Fruit fly (Drosophila melanogaster): ENCODE data around the gene aly.
A peak's percentile ranks its signal among the peaks of the same experiment; 100 is the strongest.

aly gene

dm6 chr3L:3036951-3037586 lies 10.7 kb upstream of the aly start (continued):
- TF ChIP-seq lz (GFP tag; optimal IDR thresholded peaks at IDR 0.05): peak; percentile 53
- no peak for TF ChIP-seq net (GFP tag; optimal IDR thresholded peaks at IDR 0.05)
- TF ChIP-seq CG1621 (tag; optimal IDR thresholded peaks at IDR 0.05): no peak
- TF ChIP-seq CG8632 (GFP tag; optimal IDR thresholded peaks at IDR 0.05): no peak
- TF ChIP-seq topi (GFP tag; optimal IDR thresholded peaks at IDR 0.05): peak; percentile 54
- peak; percentile 67 for TF ChIP-seq Hr39 (GFP tag; optimal IDR thresholded peaks at IDR 0.05)
- TF ChIP-seq CG8319 (GFP tag; optimal IDR thresholded peaks at IDR 0.05): peak; percentile 13
- TF ChIP-seq CG7368 (GFP tag; optimal IDR thresholded peaks at IDR 0.05): peak; percentile 3
- TF ChIP-seq fd59A (GFP tag; optimal IDR thresholded peaks at IDR 0.05): no peak
- peak; percentile 46 for TF ChIP-seq CG31627 (GFP tag; optimal IDR thresholded peaks at IDR 0.05)
- TF ChIP-seq CG10669 (GFP tag; optimal IDR thresholded peaks at IDR 0.05): no peak
- peak; percentile 20 for TF ChIP-seq CG34406 (GFP tag; optimal IDR thresholded peaks at IDR 0.05)
- no peak for TF ChIP-seq CG8119 (GFP tag; IDR thresholded peaks at IDR 0.05)
- peak; percentile 39 for TF ChIP-seq OdsH (GFP tag; optimal IDR thresholded peaks at IDR 0.05)
- no peak for TF ChIP-seq CG32006 (GFP tag; optimal IDR thresholded peaks at IDR 0.05)
- peak; percentile 8 for TF ChIP-seq CG11902 (GFP tag; optimal IDR thresholded peaks at IDR 0.05)
- no peak for TF ChIP-seq Hr38 (GFP tag; optimal IDR thresholded peaks at IDR 0.05)

dm6 chr3L:3035769-3036583 lies 9.7 kb upstream of the aly start:
- TF ChIP-seq salr (GFP tag; optimal IDR thresholded peaks at IDR 0.05) (peak in 1 of 2 experiments; percentile 79), spab (GFP tag; optimal IDR thresholded peaks at IDR 0.05) (peak; percentile 61), Sox15 (GFP tag; optimal IDR thresholded peaks at IDR 0.05) (peak; percentile 25), Ets21C (GFP tag; optimal IDR thresholded peaks at IDR 0.05) (peak; percentile 55), Smox (GFP tag; optimal IDR thresholded peaks at IDR 0.05) (peak; percentile 74), CG6163 (GFP tag; IDR thresholded peaks at IDR 0.05) (peak; percentile 83), CG6808 (GFP tag; optimal IDR thresholded peaks at IDR 0.05) (peak; percentile 78), Hr38 (GFP tag; optimal IDR thresholded peaks at IDR 0.05) (no peak), CG15336 (GFP tag; IDR thresholded peaks at IDR 0.05) (peak; percentile 90), esn (GFP tag; optimal IDR thresholded peaks at IDR 0.05) (peak; percentile 83), Eip78C (GFP tag) (peak; percentile 93), CG10669 (GFP tag; optimal IDR thresholded peaks at IDR 0.05) (peak; percentile 71), Ets96B (tag; optimal IDR thresholded peaks at IDR 0.05) (peak; percentile 60), Blimp-1 (GFP tag; optimal IDR thresholded peaks at IDR 0.05) (peak; percentile 21), CG7368 (GFP tag; optimal IDR thresholded peaks at IDR 0.05) (peak; percentile 66), Eip75B (GFP tag; optimal IDR thresholded peaks at IDR 0.05) (peak; percentile 82), CG11902 (GFP tag; optimal IDR thresholded peaks at IDR 0.05) (peak; percentile 5), acj6 (GFP tag; optimal IDR thresholded peaks at IDR 0.05) (peak; percentile 74), CG6854 (GFP tag; optimal IDR thresholded peaks at IDR 0.05) (peak; percentile 31), dac (GFP tag; optimal IDR thresholded peaks at IDR 0.05) (peak; percentile 78), Hr4 (GFP tag; optimal IDR thresholded peaks at IDR 0.05) (peak; percentile 75), CG10631 (GFP tag; optimal IDR thresholded peaks at IDR 0.05) (peak; percentile 72), topi (GFP tag; optimal IDR thresholded peaks at IDR 0.05) (peak; percentile 83), Gug (GFP tag; IDR thresholded peaks at IDR 0.05) (peak; percentile 74), CG34406 (GFP tag; optimal IDR thresholded peaks at IDR 0.05) (peak; percentile 55), CG11294 (GFP tag; IDR thresholded peaks at IDR 0.05) (peak; percentile 61), CG8632 (GFP tag; optimal IDR thresholded peaks at IDR 0.05) (peak; percentile 46), CG31627 (GFP tag; optimal IDR thresholded peaks at IDR 0.05) (peak; percentile 68), cyc (GFP tag; optimal IDR thresholded peaks at IDR 0.05) (peak; percentile 57), CG1621 (tag; optimal IDR thresholded peaks at IDR 0.05) (peak; percentile 5), Sox14 (GFP tag; optimal IDR thresholded peaks at IDR 0.05) (peak; percentile 73), CG11762 (GFP tag; optimal IDR thresholded peaks at IDR 0.05; ENCODE audit: insufficient read depth) (peak; percentile 68), CG6276 (GFP tag; optimal IDR thresholded peaks at IDR 0.05) (peak; percentile 83), CG8319 (GFP tag; optimal IDR thresholded peaks at IDR 0.05) (peak; percentile 32), CG6792 (GFP tag; optimal IDR thresholded peaks at IDR 0.05) (peak; percentile 65), CG8119 (GFP tag; IDR thresholded peaks at IDR 0.05) (peak; percentile 91), Hr39 (GFP tag; optimal IDR thresholded peaks at IDR 0.05) (peak; percentile 59), fd59A (GFP tag; optimal IDR thresholded peaks at IDR 0.05) (peak; percentile 46), CG9139 (GFP tag; optimal IDR thresholded peaks at IDR 0.05) (peak; percentile 38), CG3032 (tag; optimal IDR thresholded peaks at IDR 0.05) (peak; percentile 71), fd85E (GFP tag; optimal IDR thresholded peaks at IDR 0.05) (no peak), CG32006 (GFP tag; optimal IDR thresholded peaks at IDR 0.05) (peak; percentile 89)
